Fruit fly (Drosophila melanogaster): ENCODE measurements around the gene CG4842.

CG4842 gene

dm6 chr3L:16367240-16367639 is 949 bp upstream of the CG4842 start, which contains the start of gene Cpr72Ec:
Gene Cpr72Ec (minus strand): TSS chr3L:16367340.
- no peak for TF ChIP-seq CG12219 (GFP tag; optimal IDR thresholded peaks at IDR 0.05)
- 0 out of 4 replicates have a peak, but pooled peaks have one; percentile 22 for TF ChIP-seq chinmo (GFP tag; IDR thresholded peaks at IDR 0.05; ENCODE audit: partially characterized antibody)

- TF ChIP-seq Ssrp (tag; optimal IDR thresholded peaks at IDR 0.05) (no peak), bcd (GFP tag; optimal IDR thresholded peaks at IDR 0.05) (no peak), Sox100B (GFP tag; optimal IDR thresholded peaks at IDR 0.05) (no peak), D (optimal IDR thresholded peaks at IDR 0.05) (no peak), D (GFP tag; optimal IDR thresholded peaks at IDR 0.05) (no peak), ERR (GFP tag; optimal IDR thresholded peaks at IDR 0.05) (no peak), jigr1 (GFP tag; IDR thresholded peaks at IDR 0.05) (no peak), phol (tag; optimal IDR thresholded peaks at IDR 0.05) (no peak), run (tag; optimal IDR thresholded peaks at IDR 0.05) (no peak), CG6854 (GFP tag; optimal IDR thresholded peaks at IDR 0.05) (no peak), bsh (GFP tag; optimal IDR thresholded peaks at IDR 0.05) (no peak), Mrtf (GFP tag; IDR thresholded peaks at IDR 0.05) (no peak), CG10274 (GFP tag; optimal IDR thresholded peaks at IDR 0.05) (no peak), CG11695 (GFP tag; IDR thresholded peaks at IDR 0.05) (no peak), TFAM (GFP tag; optimal IDR thresholded peaks at IDR 0.05) (no peak)
Measured at dm6 chr3L:16369526-16369925, 1.3 kb downstream of the CG4842 start, which contains the start of gene CG18814. Gene CG18814 (plus strand): TSS chr3L:16369826.

- no peak for TF ChIP-seq CG15479 (GFP tag; optimal IDR thresholded peaks at IDR 0.05)
- no peak for TF ChIP-seq lab (GFP tag; optimal IDR thresholded peaks at IDR 0.05)
- TF ChIP-seq CG6791 (GFP tag; IDR thresholded peaks at IDR 0.05; ENCODE audit: partially characterized antibody) = peak; percentile 64; the same call in 2 of the 3 replicates
- no peak for TF ChIP-seq Deaf1 (tag; optimal IDR thresholded peaks at IDR 0.05)
- no peak for TF ChIP-seq Side (GFP tag; optimal IDR thresholded peaks at IDR 0.05)
- TF ChIP-seq vvl (GFP tag; IDR thresholded peaks at IDR 0.05) = peak; percentile 45
- peak; percentile 50; the same call in 1 of the 3 replicates for TF ChIP-seq mld (GFP tag; IDR thresholded peaks at IDR 0.05; ENCODE audit: partially characterized antibody)
- TF ChIP-seq PHDP (tag; optimal IDR thresholded peaks at IDR 0.05) = no peak
- no peak for TF ChIP-seq prd (optimal IDR thresholded peaks at IDR 0.05)
- TF ChIP-seq prd (GFP tag; IDR thresholded peaks at IDR 0.05) = no peak
- TF ChIP-seq sim (GFP tag; IDR thresholded peaks at IDR 0.05) = no peak
- TF ChIP-seq CG3847 (GFP tag; IDR thresholded peaks at IDR 0.05) = peak; percentile 41; the same call in 1 of the 2 replicates
- no peak for TF ChIP-seq tap (tag; optimal IDR thresholded peaks at IDR 0.05)
- TF ChIP-seq ci (GFP tag; IDR thresholded peaks at IDR 0.05) = 0 out of 3 replicates have a peak, but pooled peaks have one; percentile 6
- TF ChIP-seq cas (GFP tag; IDR thresholded peaks at IDR 0.05) = no peak
- TF ChIP-seq CG14050 (GFP tag; IDR thresholded peaks at IDR 0.05) = no peak
- TF ChIP-seq Elba2 (GFP tag; optimal IDR thresholded peaks at IDR 0.05) = peak; percentile 68
- no peak for TF ChIP-seq CG13775 (GFP tag; optimal IDR thresholded peaks at IDR 0.05)
- no peak for TF ChIP-seq CG3995 (GFP tag; optimal IDR thresholded peaks at IDR 0.05)
- no peak for TF ChIP-seq CG32767 (GFP tag; IDR thresholded peaks at IDR 0.05)
- no peak for TF ChIP-seq Hr39 (optimal IDR thresholded peaks at IDR 0.05)
- TF ChIP-seq ac (GFP tag; optimal IDR thresholded peaks at IDR 0.05) = no peak
- TF ChIP-seq Abd-B (GFP tag; optimal IDR thresholded peaks at IDR 0.05) = peak; percentile 23
- TF ChIP-seq Gsc (GFP tag; IDR thresholded peaks at IDR 0.05) = no peak
- no peak for TF ChIP-seq CG11560 (tag; IDR thresholded peaks at IDR 0.05)
- peak; percentile 23 to 46 for TF ChIP-seq Trl (optimal IDR thresholded peaks at IDR 0.05)
- no peak for TF ChIP-seq Trl (GFP tag; optimal IDR thresholded peaks at IDR 0.05)
- peak; percentile 68 for TF ChIP-seq trem (tag; optimal IDR thresholded peaks at IDR 0.05)
- peak; percentile 85 for TF ChIP-seq CG1603 (tag; optimal IDR thresholded peaks at IDR 0.05)
- no peak for TF ChIP-seq scrt (GFP tag; optimal IDR thresholded peaks at IDR 0.05)
Measured at dm6 chr3L:16377768-16378764, 9.9 kb downstream of the CG4842 start, which contains the start of gene roq. Gene roq (minus strand): TSS chr3L:16378566.

All from whole organism, embryonic.